Worm (Caenorhabditis elegans) whole organism, mixed stage, embryonic: ENCODE measurements around the gene vha-18.

Source experiments
- elt-3 ChIP-seq: fragments of 150-350 bp; optimal IDR thresholded peaks from 2 replicates; lab custom pipeline; 2014; ENCODE audit warnings: missing biosample characterization, missing genetic modification characterization
- nhr-76 ChIP-seq: sonication (generic microtip); optimal IDR thresholded peaks from 2 replicates; lab custom pipeline; 2017; ENCODE audit warnings: missing biosample characterization, missing genetic modification characterization

- TF ChIP-seq nhr-76 (tag; lab: Kevin White, UChicago) (no peak), elt-3 (tag; lab: Kevin White, UChicago) (no peak)
Measured at ce11 chrV:8460306-8460705, 47.0 kb upstream of the vha-18 start, which contains the start of gene T23B12.6.
